Worm (Caenorhabditis elegans) whole organism, late embryonic: ENCODE data around the gene F39H12.3.

Experiments used
- ama-1 ChIP-seq: fragments of 150-350 bp; optimal IDR thresholded peaks from 2 replicates; lab custom pipeline; 2014
- ceh-9 ChIP-seq: sonication (generic microtip); optimal IDR thresholded peaks from 2 replicates; lab custom pipeline; 2016; ENCODE audit warnings: mild to moderate bottlenecking, missing genetic modification characterization, inconsistent platforms, missing compliant biosample characterization
- pag-3 ChIP-seq: sonication (generic microtip); optimal IDR thresholded peaks from 2 replicates; lab custom pipeline; 2016; ENCODE audit warnings: missing compliant biosample characterization, missing genetic modification characterization, borderline replicate concordance
- pha-4 ChIP-seq: fragments of 150-350 bp; optimal IDR thresholded peaks from 2 replicates; lab custom pipeline; 2018; ENCODE audit warnings: missing biosample characterization, missing genetic modification reagents, missing genetic modification characterization
- sdc-2 ChIP-seq: sonication (generic microtip); optimal IDR thresholded peaks from 2 replicates; lab custom pipeline; 2016; ENCODE audit warnings: missing genotype, missing genetic modification characterization, missing compliant biosample characterization
- sox-2 ChIP-seq: fragments of 200-800 bp; sonication (Bioruptor generic); IDR thresholded peaks from 2 replicates; pipeline ENCODE4 v1.3.6; 2022; ENCODE audit warnings: missing genetic modification reagents, missing genetic modification characterization, missing compliant biosample characterization

- TF ChIP-seq ceh-9 (tag; lab: Kevin White, UChicago) (no peak), sox-2 (no peak), pha-4 (tag; lab: Kevin White, UChicago) (no peak), ama-1 (no peak), pag-3 (tag; lab: Kevin White, UChicago) (no peak), sdc-2 (tag; lab: Kevin White, UChicago) (no peak)
These were observed 25.4 kb downstream of the F39H12.3 start, which contains the start of gene ifd-2 for ce11 chrX:815929-816328.
